Worm (Caenorhabditis elegans) whole organism, L2 larva: ENCODE measurements around the gene stim-1.

ENCODE experiments used
- C34F6.9 ChIP-seq: fragments of 150-350 bp; optimal IDR thresholded peaks from 2 replicates; lab custom pipeline; 2014; ENCODE audit warnings: missing biosample characterization, missing genetic modification characterization
- alr-1 ChIP-seq: fragments of 150-350 bp; optimal IDR thresholded peaks from 2 replicates; lab custom pipeline; 2014; ENCODE audit warnings: missing biosample characterization, missing genetic modification characterization
- blmp-1 ChIP-seq: sonication (generic microtip); optimal IDR thresholded peaks from 2 replicates; lab custom pipeline; 2017; ENCODE audit warnings: missing genetic modification characterization, mild to moderate bottlenecking, missing compliant biosample characterization, antibody characterized with exemption, moderate library complexity; ENCODE audit not compliant: insufficient read depth
- ceh-16 ChIP-seq: fragments of 150-350 bp; optimal IDR thresholded peaks from 2 replicates; lab custom pipeline; 2014; ENCODE audit warnings: missing biosample characterization, missing genetic modification characterization
- egl-27 ChIP-seq: sonication (generic microtip); optimal IDR thresholded peaks from 3 replicates; lab custom pipeline; 2017; ENCODE audit warnings: missing biosample characterization, missing genetic modification reagents, missing genetic modification characterization
- lin-11 ChIP-seq: fragments of 150-350 bp; sonication (generic microtip); optimal IDR thresholded peaks from 2 replicates; lab custom pipeline; 2014; ENCODE audit warnings: missing biosample characterization, missing genetic modification characterization, inconsistent platforms, mixed read lengths
- lsy-2 ChIP-seq, 2 experiments: fragments of 150-350 bp in 1 of 2; sonication (generic microtip) in 1 of 2; optimal IDR thresholded peaks; 2 replicates each; lab custom pipeline; 2014 to 2017; ENCODE audit warnings: missing biosample characterization in 2 of 2, missing genetic modification characterization in 2 of 2
- mab-5 ChIP-seq: fragments of 150-350 bp; optimal IDR thresholded peaks from 2 replicates; lab custom pipeline; 2014; ENCODE audit warnings: missing biosample characterization, missing genetic modification characterization
- nhr-129 ChIP-seq: fragments of 150-350 bp; optimal IDR thresholded peaks from 2 replicates; lab custom pipeline; 2014; ENCODE audit warnings: missing biosample characterization, missing genetic modification characterization
- nhr-25 ChIP-seq: fragments of 150-350 bp; sonication (generic microtip); optimal IDR thresholded peaks from 3 replicates; lab custom pipeline; 2014; ENCODE audit warnings: missing biosample characterization, missing genetic modification characterization
- nhr-77 ChIP-seq: fragments of 150-350 bp; optimal IDR thresholded peaks from 2 replicates; lab custom pipeline; 2014; ENCODE audit warnings: missing biosample characterization, missing genetic modification characterization
- sem-4 ChIP-seq: fragments of 150-350 bp; optimal IDR thresholded peaks from 2 replicates; lab custom pipeline; 2014; ENCODE audit warnings: missing biosample characterization, missing genetic modification reagents, missing genetic modification characterization
- sma-9 ChIP-seq, 2 experiments: fragments of 150-350 bp in 1 of 2; sonication (generic microtip) in 1 of 2; optimal IDR thresholded peaks; 2 replicates each; lab custom pipeline; 2014 to 2016; ENCODE audit warnings: missing genetic modification characterization in 2 of 2, mild to moderate bottlenecking in 1 of 2, missing biosample characterization in 1 of 2, missing compliant biosample characterization in 1 of 2, missing genetic modification reagents in 1 of 2, moderate library complexity in 1 of 2
- unc-55 ChIP-seq: fragments of 150-350 bp; sonication (generic microtip); optimal IDR thresholded peaks from 3 replicates; lab custom pipeline; 2014; ENCODE audit warnings: missing biosample characterization, missing genetic modification reagents, missing genetic modification characterization
- zag-1 ChIP-seq: fragments of 150-350 bp; optimal IDR thresholded peaks from 2 replicates; lab custom pipeline; 2014; ENCODE audit warnings: missing biosample characterization, missing genetic modification characterization

The stim-1 gene

ce11 chrIII:381198-381597 is 37.4 kb downstream of the stim-1 start, which contains the start of gene gsto-3:
TSS of gene gsto-3 (minus strand) at chrIII:381298.
- TF ChIP-seq blmp-1 (no peak), nhr-25 (no peak), nhr-77 (tag; lab: Kevin White, UChicago) (no peak)

- no peak for TF ChIP-seq alr-1 (tag; lab: Kevin White, UChicago)
- TF ChIP-seq ceh-16 (tag; lab: Kevin White, UChicago) = no peak
- TF ChIP-seq lsy-2 (tag; optimal IDR thresholded peaks at IDR 0.05; lab: Kevin White, UChicago) = no peak
- TF ChIP-seq egl-27 = no peak
- TF ChIP-seq, all 48 proteins: peak for 0
Measured at ce11 chrIII:365649-366048, 52.9 kb downstream of the stim-1 start, which contains the start of gene pll-1. TSS of gene pll-1 (plus strand) at chrIII:365949.

DNA sequence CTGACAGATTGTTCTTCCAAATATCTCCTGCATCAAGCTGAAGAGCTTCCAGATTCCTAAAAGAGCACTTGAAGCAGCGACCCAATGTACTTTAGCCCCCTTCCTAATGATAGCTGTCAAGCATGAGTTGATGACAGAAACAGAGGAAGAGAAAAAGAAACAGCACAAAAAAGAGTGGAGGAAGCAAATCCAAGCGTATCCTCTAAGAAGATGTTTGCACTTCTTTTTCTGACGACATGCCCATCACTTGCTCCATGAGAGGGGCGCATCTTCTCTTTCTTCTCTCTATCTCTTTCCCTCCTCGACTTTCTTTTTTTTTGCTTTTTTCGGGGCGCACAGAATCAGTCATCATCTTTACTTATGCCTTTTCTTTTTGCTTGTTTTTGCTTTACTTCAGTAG is 58.2 kb downstream of the stim-1 start:
- peak; percentile 39 for TF ChIP-seq nhr-129 (tag; lab: Kevin White, UChicago)
- peak; percentile 29 for TF ChIP-seq unc-55 (GFP tag; lab: Kevin White, UChicago)
- no peak for TF ChIP-seq mab-5 (tag; lab: Kevin White, UChicago)
- no peak for TF ChIP-seq zag-1
- TF ChIP-seq ceh-16 (tag; lab: Kevin White, UChicago) = no peak
- no peak for TF ChIP-seq lin-11 (tag; lab: Kevin White, UChicago)
- TF ChIP-seq sma-9 (GFP tag; optimal IDR thresholded peaks at IDR 0.05; lab: Kevin White, UChicago) = no peak
- no peak for TF ChIP-seq sma-9 (tag; optimal IDR thresholded peaks at IDR 0.05; lab: Kevin White, UChicago)
- TF ChIP-seq sem-4 (tag; lab: Kevin White, UChicago) = no peak
- TF ChIP-seq lsy-2 (tag; optimal IDR thresholded peaks at IDR 0.05; lab: Kevin White, UChicago) = peak in 1 of 2 experiments; percentile 4
- TF ChIP-seq egl-27 = no peak
- TF ChIP-seq C34F6.9 (tag; lab: Kevin White, UChicago) = peak; percentile 28
